Worm (Caenorhabditis elegans): ENCODE measurements around the gene F55G11.2.

Gene F55G11.2

ce11 chrIV:12924332-12924731 is 44.8 kb downstream of the F55G11.2 start, which contains the start of gene srlf-4:
srlf-4 (minus strand) TSS chrIV:12924432.
- TF ChIP-seq unc-62 (GFP tag; optimal IDR thresholded peaks at IDR 0.05), result no peak

DNA sequence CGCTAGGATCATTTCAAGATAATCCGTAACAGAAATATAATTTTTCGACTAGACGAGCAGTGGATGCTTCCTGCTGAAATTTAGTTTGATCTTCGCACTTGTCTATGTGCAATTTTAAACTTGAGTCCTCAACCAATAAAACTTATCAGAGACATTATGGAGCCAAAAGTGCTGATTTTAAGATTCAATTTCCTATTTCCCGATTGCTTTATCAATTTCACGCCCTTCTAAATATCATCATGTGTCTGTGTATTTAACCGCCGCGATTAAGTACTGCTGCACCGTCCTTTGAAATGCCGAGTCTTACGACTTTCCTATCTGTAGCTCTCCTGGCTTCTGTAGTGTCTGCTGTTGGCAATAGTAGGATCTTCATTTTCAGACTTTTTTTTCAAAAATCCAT is 48.1 kb downstream of the F55G11.2 start, which contains the start of gene C32H11.4:
Gene C32H11.4, plus strand, starts transcription at position 238 of the 400 bp plus-strand sequence.
- no peak for TF ChIP-seq unc-62 (GFP tag; optimal IDR thresholded peaks at IDR 0.05)

ce11 chrIV:12920553-12920952 is 48.5 kb downstream of the F55G11.2 start:
- no peak for TF ChIP-seq unc-62 (GFP tag; optimal IDR thresholded peaks at IDR 0.05)

- TF ChIP-seq unc-62 (GFP tag; optimal IDR thresholded peaks at IDR 0.05), result no peak
These were observed 50.8 kb downstream of the F55G11.2 start, which contains the start of gene C32H11.3 for ce11 chrIV:12918256-12918655. C32H11.3 (plus strand) TSS chrIV:12918556.

Measured in whole organism, dauer.